Worm (Caenorhabditis elegans) whole organism, early embryonic: ENCODE results near the gene srbc-49.

ENCODE experiments used
- B0310.2 ChIP-seq: sonication (generic microtip); optimal IDR thresholded peaks from 2 replicates; lab custom pipeline; 2016; ENCODE audit warnings: mild to moderate bottlenecking, missing genetic modification characterization, missing compliant biosample characterization
- F13C5.2 ChIP-seq: sonication (generic microtip); optimal IDR thresholded peaks from 2 replicates; lab custom pipeline; 2017; ENCODE audit warnings: mild to moderate bottlenecking, missing genetic modification characterization, inconsistent platforms, missing compliant biosample characterization
- aly-1 ChIP-seq: sonication (generic microtip); optimal IDR thresholded peaks from 2 replicates; lab custom pipeline; 2016; ENCODE audit warnings: missing genetic modification characterization, missing compliant biosample characterization
- ama-1 ChIP-seq: fragments of 150-350 bp; optimal IDR thresholded peaks from 2 replicates; lab custom pipeline; 2014
- ceh-13 ChIP-seq: fragments of 200-800 bp; sonication (Bioruptor generic); optimal IDR thresholded peaks from 2 replicates; lab custom pipeline; 2018; ENCODE audit warnings: mild to moderate bottlenecking, missing genetic modification characterization, missing compliant biosample characterization
- ceh-36 ChIP-seq: sonication (generic microtip); optimal IDR thresholded peaks from 2 replicates; lab custom pipeline; 2016; ENCODE audit warnings: missing genetic modification characterization, inconsistent platforms, missing compliant biosample characterization
- ets-7 ChIP-seq: sonication (generic microtip); optimal IDR thresholded peaks from 2 replicates; lab custom pipeline; 2016; ENCODE audit warnings: missing genotype, missing genetic modification characterization, missing compliant biosample characterization
- flt-1 ChIP-seq: fragments of 200-800 bp; sonication (Bioruptor generic); IDR thresholded peaks from 2 replicates; pipeline ENCODE4 v1.3.6; 2022; ENCODE audit warnings: missing genetic modification characterization, missing compliant biosample characterization
- hmbx-1 ChIP-seq: sonication (generic microtip); optimal IDR thresholded peaks from 2 replicates; lab custom pipeline; 2016; ENCODE audit warnings: mild to moderate bottlenecking, missing genetic modification characterization, missing compliant biosample characterization
- hmg-4 ChIP-seq: fragments of 200-800 bp; sonication (Bioruptor generic); optimal IDR thresholded peaks from 2 replicates; lab custom pipeline; 2018; ENCODE audit warnings: mild to moderate bottlenecking, missing genetic modification characterization, missing compliant biosample characterization
- hnd-1 ChIP-seq: sonication (generic microtip); optimal IDR thresholded peaks from 2 replicates; lab custom pipeline; 2016; ENCODE audit warnings: missing genetic modification characterization, missing compliant biosample characterization
- pes-1 ChIP-seq: fragments of 200-800 bp; sonication (Bioruptor generic); IDR thresholded peaks from 2 replicates; pipeline ENCODE4 v1.3.6; 2022; ENCODE audit warnings: missing genetic modification reagents, missing genetic modification characterization, missing compliant biosample characterization
- scrt-1 ChIP-seq: fragments of 200-800 bp; sonication (Bioruptor generic); IDR thresholded peaks from 2 replicates; pipeline ENCODE4 v1.3.6; 2022; ENCODE audit warnings: missing genetic modification characterization, missing compliant biosample characterization
- sea-1 ChIP-seq: fragments of 200-800 bp; sonication (Bioruptor generic); conservative IDR thresholded peaks from 2 replicates; pipeline ENCODE4 v1.3.6; 2022; ENCODE audit warnings: missing genetic modification characterization, missing compliant biosample characterization
- tbx-11 ChIP-seq: fragments of 200-800 bp; sonication (Bioruptor generic); IDR thresholded peaks from 2 replicates; pipeline ENCODE4 v1.3.6; 2022; ENCODE audit warnings: missing genetic modification characterization, missing compliant biosample characterization
- tbx-37 ChIP-seq: fragments of 200-800 bp; sonication (Bioruptor generic); conservative IDR thresholded peaks from 2 replicates; pipeline ENCODE4 v1.3.6; 2022; ENCODE audit warnings: missing genetic modification reagents, missing genetic modification characterization, missing compliant biosample characterization
- tra-4 ChIP-seq: sonication (generic microtip); optimal IDR thresholded peaks from 2 replicates; lab custom pipeline; 2017; ENCODE audit warnings: missing genetic modification characterization, missing compliant biosample characterization

srbc-49 gene

ce11 chrV:15862599-15862998 lies 41.1 kb downstream of the srbc-49 start, which contains the start of gene srz-12:
TSS of gene srz-12 (minus strand) at chrV:15862699.
- TF ChIP-seq sea-1 = no peak
- no peak for TF ChIP-seq ama-1 (lab: Kevin White, UChicago)
- no peak for TF ChIP-seq F13C5.2 (tag; lab: Kevin White, UChicago)
- TF ChIP-seq ceh-13 = no peak
- TF ChIP-seq tra-4 = no peak

- TF ChIP-seq hmg-4 (GFP tag; lab: Kevin White, UChicago) (no peak), tbx-11 (no peak), hmbx-1 (tag; lab: Kevin White, UChicago) (no peak), aly-1 (tag; lab: Kevin White, UChicago) (no peak), tbx-37 (GFP tag; lab: Robert Waterston, UW) (no peak), ets-7 (tag; lab: Kevin White, UChicago) (no peak), F13C5.2 (tag; lab: Kevin White, UChicago) (no peak), ama-1 (lab: Kevin White, UChicago) (no peak), hnd-1 (tag; lab: Kevin White, UChicago) (no peak), flt-1 (GFP tag; lab: Robert Waterston, UW) (no peak), tra-4 (no peak), ceh-13 (no peak), sea-1 (no peak), B0310.2 (tag; lab: Kevin White, UChicago) (no peak), pes-1 (GFP tag; lab: Robert Waterston, UW) (no peak), ceh-36 (tag; lab: Kevin White, UChicago) (no peak)
Observed at ce11 chrV:15863042-15863441, 41.5 kb downstream of the srbc-49 start, which contains the start of gene srh-299. TSS of gene srh-299 (plus strand) at chrV:15863342.

ce11 chrV:15865839-15866238 lies 44.3 kb downstream of the srbc-49 start, which contains the start of gene srh-293:
TSS of gene srh-293 (plus strand) at chrV:15866139.
- TF ChIP-seq flt-1 (GFP tag; lab: Robert Waterston, UW) (no peak), hmbx-1 (tag; lab: Kevin White, UChicago) (no peak), pes-1 (GFP tag; lab: Robert Waterston, UW) (no peak), tra-4 (no peak), sea-1 (no peak), B0310.2 (tag; lab: Kevin White, UChicago) (no peak), hmg-4 (GFP tag; lab: Kevin White, UChicago) (no peak)

- TF ChIP-seq tbx-37 (GFP tag; lab: Robert Waterston, UW) (no peak), hmg-4 (GFP tag; lab: Kevin White, UChicago) (no peak), aly-1 (tag; lab: Kevin White, UChicago) (no peak), sea-1 (no peak)
Observed at ce11 chrV:15867373-15867772, 45.9 kb downstream of the srbc-49 start, which contains the start of gene fbxa-197. TSS of gene fbxa-197 (plus strand) at chrV:15867673.

- TF ChIP-seq sea-1 (no peak), ceh-13 (no peak), ama-1 (lab: Kevin White, UChicago) (no peak), tbx-37 (GFP tag; lab: Robert Waterston, UW) (no peak), pes-1 (GFP tag; lab: Robert Waterston, UW) (no peak), ceh-36 (tag; lab: Kevin White, UChicago) (no peak), scrt-1 (GFP tag; lab: Robert Waterston, UW) (no peak), B0310.2 (tag; lab: Kevin White, UChicago) (no peak), ets-7 (tag; lab: Kevin White, UChicago) (no peak), hmg-4 (GFP tag; lab: Kevin White, UChicago) (no peak), tbx-11 (no peak), flt-1 (GFP tag; lab: Robert Waterston, UW) (no peak), F13C5.2 (tag; lab: Kevin White, UChicago) (no peak), tra-4 (no peak), aly-1 (tag; lab: Kevin White, UChicago) (no peak), hnd-1 (tag; lab: Kevin White, UChicago) (no peak), hmbx-1 (tag; lab: Kevin White, UChicago) (no peak)
Observed at ce11 chrV:15870356-15870755, 48.9 kb downstream of the srbc-49 start, which contains the start of gene str-57. TSS of gene str-57 (plus strand) at chrV:15870656.

ce11 chrV:15872273-15872672 lies 50.8 kb downstream of the srbc-49 start, which contains the start of gene str-56:
TSS of gene str-56 (plus strand) at chrV:15872573.
- TF ChIP-seq scrt-1 (GFP tag; lab: Robert Waterston, UW) (no peak), flt-1 (GFP tag; lab: Robert Waterston, UW) (no peak), ceh-36 (tag; lab: Kevin White, UChicago) (no peak), pes-1 (GFP tag; lab: Robert Waterston, UW) (no peak), tbx-37 (GFP tag; lab: Robert Waterston, UW) (no peak), hmg-4 (GFP tag; lab: Kevin White, UChicago) (no peak), tra-4 (no peak), sea-1 (no peak), ets-7 (tag; lab: Kevin White, UChicago) (no peak), ama-1 (lab: Kevin White, UChicago) (no peak), hnd-1 (tag; lab: Kevin White, UChicago) (no peak), B0310.2 (tag; lab: Kevin White, UChicago) (no peak), aly-1 (tag; lab: Kevin White, UChicago) (no peak), tbx-11 (no peak)
